Fruit fly (Drosophila melanogaster) whole organism, embryonic: ENCODE data around the gene CG12814.

Source experiments
- BEAF-32 ChIP-seq: fragments of 200-800 bp; sonication (Bioruptor generic); optimal IDR thresholded peaks from 3 replicates; lab custom pipeline; 2017; ENCODE audit warnings: missing biosample characterization, missing genetic modification characterization, mild to moderate bottlenecking, moderate library complexity, missing genetic modification reagents
- CG10147 ChIP-seq: fragments of 200-800 bp; sonication (Bioruptor generic); optimal IDR thresholded peaks from 2 replicates; lab custom pipeline; 2019; ENCODE audit warnings: missing biosample characterization, mild to moderate bottlenecking, missing genetic modification characterization, moderate library complexity
- CG10366 ChIP-seq: fragments of 200-800 bp; sonication (Bioruptor generic); IDR thresholded peaks from 2 replicates; pipeline ENCODE4 v1.3.6; 2022; ENCODE audit warnings: missing biosample characterization, missing genetic modification characterization
- CG10959 ChIP-seq: fragments of 200-800 bp; sonication (Bioruptor generic); IDR thresholded peaks from 2 replicates; pipeline ENCODE4 v1.3.6; 2022; ENCODE audit warnings: missing biosample characterization, missing genetic modification characterization
- CG11504 ChIP-seq: fragments of 200-800 bp; sonication (Bioruptor generic); optimal IDR thresholded peaks from 3 replicates; lab custom pipeline; 2019; ENCODE audit warnings: missing biosample characterization, mild to moderate bottlenecking, missing genetic modification characterization, moderate library complexity
- CG12769 ChIP-seq: fragments of 200-800 bp; sonication (Bioruptor generic); optimal IDR thresholded peaks from 2 replicates; lab custom pipeline; 2019; ENCODE audit warnings: missing biosample characterization, mild to moderate bottlenecking, missing genetic modification characterization, moderate library complexity
- CG13775 ChIP-seq: fragments of 200-800 bp; sonication (Bioruptor generic); optimal IDR thresholded peaks from 3 replicates; lab custom pipeline; 2017; ENCODE audit warnings: missing biosample characterization, mild to moderate bottlenecking, missing genetic modification characterization
- CG14014 ChIP-seq: fragments of 200-800 bp; sonication (Bioruptor generic); IDR thresholded peaks from 2 replicates; pipeline ENCODE4 v1.3.6; 2022; ENCODE audit warnings: missing biosample characterization, missing genetic modification characterization
- CG15073 ChIP-seq: fragments of 200-800 bp; sonication (Bioruptor generic); optimal IDR thresholded peaks from 2 replicates; lab custom pipeline; 2016; ENCODE audit warnings: missing biosample characterization, missing genetic modification characterization
- CG15601 ChIP-seq: fragments of 200-800 bp; sonication (Bioruptor generic); optimal IDR thresholded peaks from 3 replicates; lab custom pipeline; 2019; ENCODE audit warnings: missing biosample characterization, mild to moderate bottlenecking, missing genetic modification characterization, moderate library complexity
- CG16815 ChIP-seq: fragments of 200-800 bp; sonication (Bioruptor generic); optimal IDR thresholded peaks from 3 replicates; lab custom pipeline; 2017; ENCODE audit warnings: missing biosample characterization, mild to moderate bottlenecking, missing genetic modification characterization
- CG2875 ChIP-seq: fragments of 200-800 bp; sonication (Bioruptor generic); optimal IDR thresholded peaks from 2 replicates; lab custom pipeline; 2017; ENCODE audit warnings: missing biosample characterization, mild to moderate bottlenecking, missing genetic modification characterization, missing genetic modification reagents
- CG30431 ChIP-seq: fragments of 200-800 bp; sonication (Bioruptor generic); optimal IDR thresholded peaks from 2 replicates; lab custom pipeline; 2017; ENCODE audit warnings: missing biosample characterization, missing genetic modification characterization
- CG31365 ChIP-seq: fragments of 200-800 bp; sonication (Bioruptor generic); optimal IDR thresholded peaks from 2 replicates; lab custom pipeline; 2018; ENCODE audit warnings: missing biosample characterization, mild to moderate bottlenecking, missing genetic modification characterization
- CG3726 ChIP-seq: fragments of 200-800 bp; sonication (Bioruptor generic); IDR thresholded peaks from 3 replicates; pipeline ENCODE4, ENCODE4 v1.3.6; 2022; ENCODE audit warnings: missing biosample characterization, missing genetic modification characterization
- CG4617 ChIP-seq: fragments of 200-800 bp; sonication (Bioruptor generic); optimal IDR thresholded peaks from 3 replicates; lab custom pipeline; 2016; ENCODE audit warnings: missing biosample characterization, missing genetic modification characterization, borderline replicate concordance
- CG6254 ChIP-seq: fragments of 200-800 bp; sonication (Bioruptor generic); optimal IDR thresholded peaks from 3 replicates; lab custom pipeline; 2017; ENCODE audit warnings: mild to moderate bottlenecking, missing biosample characterization, missing genetic modification reagents, missing genetic modification characterization
- CG6854 ChIP-seq: fragments of 200-800 bp; sonication (Bioruptor generic); optimal IDR thresholded peaks from 3 replicates; lab custom pipeline; 2017; ENCODE audit warnings: missing biosample characterization, mild to moderate bottlenecking, missing genetic modification characterization
- CG7556 ChIP-seq: fragments of 200-800 bp; sonication (Bioruptor generic); optimal IDR thresholded peaks from 2 replicates; lab custom pipeline; 2017; ENCODE audit warnings: missing biosample characterization, mild to moderate bottlenecking, missing genetic modification characterization
- CG7839 ChIP-seq: fragments of 200-800 bp; sonication (Bioruptor generic); optimal IDR thresholded peaks from 3 replicates; lab custom pipeline; 2018; ENCODE audit warnings: missing biosample characterization, mild to moderate bottlenecking, missing genetic modification characterization, moderate library complexity
- CG8944 ChIP-seq: fragments of 200-800 bp; sonication (Bioruptor generic); optimal IDR thresholded peaks from 3 replicates; lab custom pipeline; 2016; ENCODE audit warnings: missing biosample characterization, missing genetic modification characterization
- Dek ChIP-seq: fragments of 200-800 bp; sonication (Bioruptor generic); optimal IDR thresholded peaks from 3 replicates; lab custom pipeline; 2019; ENCODE audit warnings: missing biosample characterization, mild to moderate bottlenecking, missing genetic modification characterization, moderate library complexity
- Dip2 ChIP-seq: fragments of 200-800 bp; sonication (Bioruptor generic); IDR thresholded peaks from 2 replicates; pipeline ENCODE4 v1.3.6; 2022; ENCODE audit warnings: missing biosample characterization, missing genetic modification characterization
- E2f1 ChIP-seq: fragments of 200-800 bp; sonication (Bioruptor generic); IDR thresholded peaks from 2 replicates; pipeline ENCODE4 v1.3.6; 2022; ENCODE audit warnings: missing biosample characterization, missing genetic modification characterization
- Eip74EF ChIP-seq, 2 experiments: fragments of 200-800 bp in 1 of 2; fragments of >200 bp in 1 of 2; sonication (Bioruptor generic) in 1 of 2; optimal IDR thresholded peaks; 2 replicates each; lab custom pipeline; 2017 to 2019; ENCODE audit warnings: missing biosample characterization in 2 of 2, missing genetic modification characterization in 2 of 2, mild to moderate bottlenecking in 1 of 2, moderate library complexity in 1 of 2
- H2.0 ChIP-seq: fragments of 200-800 bp; sonication (Bioruptor generic); IDR thresholded peaks from 2 replicates; pipeline ENCODE4 v1.3.6; 2022; ENCODE audit warnings: missing biosample characterization, missing genetic modification characterization
- HmgD ChIP-seq: fragments of 200-800 bp; sonication (Bioruptor generic); optimal IDR thresholded peaks from 3 replicates; lab custom pipeline; 2016; ENCODE audit warnings: missing biosample characterization, missing genetic modification characterization
- Hmx ChIP-seq: fragments of 200-800 bp; sonication (Bioruptor generic); optimal IDR thresholded peaks from 2 replicates; lab custom pipeline; 2016; ENCODE audit warnings: missing biosample characterization, missing genetic modification characterization
- Hr3 ChIP-seq: fragments of 200-800 bp; sonication (Bioruptor generic); optimal IDR thresholded peaks from 3 replicates; lab custom pipeline; 2016; ENCODE audit warnings: missing biosample characterization, missing genetic modification characterization
- Max ChIP-seq: fragments of 200-800 bp; sonication (Bioruptor generic); optimal IDR thresholded peaks from 2 replicates; lab custom pipeline; 2016; ENCODE audit warnings: missing biosample characterization, mild to moderate bottlenecking, missing genetic modification characterization
- Meics ChIP-seq: fragments of 200-800 bp; sonication (Bioruptor generic); optimal IDR thresholded peaks from 2 replicates; lab custom pipeline; 2017; ENCODE audit warnings: missing biosample characterization, mild to moderate bottlenecking, missing genetic modification characterization
- Mrtf ChIP-seq: fragments of 200-800 bp; sonication (Bioruptor generic); IDR thresholded peaks from 3 replicates; pipeline ENCODE4 v1.3.6; 2022; ENCODE audit warnings: missing biosample characterization, missing genetic modification characterization
- NC2β ChIP-seq: fragments of 200-800 bp; sonication (Bioruptor generic); optimal IDR thresholded peaks from 2 replicates; lab custom pipeline; 2016; ENCODE audit warnings: missing biosample characterization, missing genetic modification characterization
- Trl ChIP-seq, 3 experiments: fragments of >200 bp in 2 of 3; fragments of 200-800 bp in 1 of 3; sonication (Bioruptor generic) in 1 of 3; optimal IDR thresholded peaks; 2 replicates in 1 of 3; 3 replicates in 2 of 3; lab custom pipeline; 2016 to 2017; ENCODE audit warnings: missing biosample characterization in 1 of 3, missing genetic modification characterization in 1 of 3
- bab2 ChIP-seq: fragments of 200-800 bp; sonication (Bioruptor generic); optimal IDR thresholded peaks from 2 replicates; lab custom pipeline; 2016; ENCODE audit warnings: missing biosample characterization, missing genetic modification characterization
- chinmo ChIP-seq: fragments of 200-800 bp; sonication (Bioruptor generic); IDR thresholded peaks from 4 replicates; pipeline ENCODE4 v1.3.6; 2022; ENCODE audit warnings: missing biosample characterization, missing genetic modification characterization; ENCODE audit not compliant: partially characterized antibody
- emc ChIP-seq: fragments of 200-800 bp; sonication (Bioruptor generic); optimal IDR thresholded peaks from 2 replicates; lab custom pipeline; 2016; ENCODE audit warnings: missing biosample characterization, missing genetic modification characterization
- gem ChIP-seq: fragments of 200-800 bp; sonication (Bioruptor generic); optimal IDR thresholded peaks from 2 replicates; lab custom pipeline; 2019; ENCODE audit warnings: missing biosample characterization, mild to moderate bottlenecking, missing genetic modification characterization, moderate library complexity
- h ChIP-seq: fragments of >200 bp; optimal IDR thresholded peaks from 2 replicates; lab custom pipeline; 2017
- hkb ChIP-seq, 2 experiments: fragments of 200-800 bp in 1 of 2; fragments of >200 bp in 1 of 2; sonication (Bioruptor generic) in 1 of 2; IDR thresholded peaks in 1 of 2; optimal IDR thresholded peaks in 1 of 2; 2 replicates each; pipeline versions ENCODE4 v1.3.6 to Lab custom; 2017 to 2022; ENCODE audit warnings: missing biosample characterization in 1 of 2, missing genetic modification characterization in 1 of 2
- lilli ChIP-seq: fragments of 200-800 bp; sonication (Bioruptor generic); optimal IDR thresholded peaks from 3 replicates; lab custom pipeline; 2016; ENCODE audit warnings: missing biosample characterization, missing genetic modification characterization
- peb ChIP-seq: fragments of 200-800 bp; sonication (Bioruptor generic); IDR thresholded peaks from 2 replicates; pipeline ENCODE4 v1.3.6; 2022; ENCODE audit warnings: missing biosample characterization, missing genetic modification characterization
- pnt ChIP-seq: fragments of 200-800 bp; sonication (Bioruptor generic); optimal IDR thresholded peaks from 3 replicates; lab custom pipeline; 2016; ENCODE audit warnings: missing biosample characterization, missing genetic modification characterization
- psq ChIP-seq: fragments of 200-800 bp; sonication (Bioruptor generic); optimal IDR thresholded peaks from 2 replicates; lab custom pipeline; 2017; ENCODE audit warnings: missing biosample characterization, missing genetic modification characterization
- run ChIP-seq: fragments of 200-800 bp; sonication (Bioruptor generic); optimal IDR thresholded peaks from 3 replicates; lab custom pipeline; 2018; ENCODE audit warnings: missing biosample characterization, mild to moderate bottlenecking, missing genetic modification characterization
- sens ChIP-seq: fragments of 200-800 bp; sonication (Bioruptor generic); peaks from one replicate; lab custom pipeline; 2016; ENCODE audit warnings: missing biosample characterization, missing genetic modification characterization
- slbo ChIP-seq: fragments of 200-800 bp; sonication (Bioruptor generic); IDR thresholded peaks from 2 replicates; pipeline ENCODE4 v1.3.6; 2022; ENCODE audit warnings: missing biosample characterization, missing genetic modification characterization
- slou ChIP-seq: fragments of 200-800 bp; sonication (Bioruptor generic); optimal IDR thresholded peaks from 3 replicates; lab custom pipeline; 2016; ENCODE audit warnings: missing biosample characterization, missing genetic modification characterization
- unpg ChIP-seq: fragments of 200-800 bp; sonication (Bioruptor generic); optimal IDR thresholded peaks from 3 replicates; lab custom pipeline; 2018; ENCODE audit warnings: missing biosample characterization, mild to moderate bottlenecking, missing genetic modification characterization, moderate library complexity
- wdn ChIP-seq: fragments of 200-800 bp; sonication (Bioruptor generic); IDR thresholded peaks from 2 replicates; pipeline ENCODE4 v1.3.6; 2022; ENCODE audit warnings: missing biosample characterization, missing genetic modification characterization

Gene CG12814

dm6 chr3R:10190084-10190782 is 830 bp upstream of the CG12814 start, which contains the start of gene Syn (continued):
- TF ChIP-seq Hr3 (GFP tag; lab: Kevin White, UChicago) (peak; percentile 26), CG6254 (GFP tag; lab: Kevin White, UChicago) (no peak), CG13775 (GFP tag; lab: Kevin White, UChicago) (no peak), sens (GFP tag; lab: Kevin White, UChicago) (peak; percentile 69), CG10959 (GFP tag; lab: Robert Waterston, UW) (no peak), E2f1 (no peak), run (tag; lab: Kevin White, UChicago) (no peak), CG6854 (GFP tag; lab: Kevin White, UChicago) (no peak), Dek (tag; lab: Kevin White, UChicago) (peak; percentile 23), lilli (no peak), bab2 (GFP tag; lab: Kevin White, UChicago) (no peak), slbo (GFP tag; lab: Robert Waterston, UW) (peak; percentile 40; the same call in 1 of the 2 replicates), CG14014 (GFP tag; lab: Robert Waterston, UW) (no peak), emc (no peak), CG2875 (no peak), CG4617 (GFP tag; lab: Kevin White, UChicago) (no peak), Trl (optimal IDR thresholded peaks at IDR 0.05; lab: Kevin White, UChicago) (peak; percentile 44 to 75), Trl (GFP tag; optimal IDR thresholded peaks at IDR 0.05; lab: Kevin White, UChicago) (no peak), unpg (GFP tag; lab: Kevin White, UChicago) (no peak), CG12769 (tag; lab: Kevin White, UChicago) (no peak), H2.0 (GFP tag; lab: Robert Waterston, UW) (no peak), CG8944 (no peak), BEAF-32 (GFP tag; lab: Kevin White, UChicago) (no peak), pnt (GFP tag; lab: Kevin White, UChicago) (no peak), gem (tag; lab: Kevin White, UChicago) (peak; percentile 57), chinmo (GFP tag; lab: Robert Waterston, UW) (no peak), NC2β (GFP tag; lab: Kevin White, UChicago) (no peak), CG15601 (no peak), CG7839 (tag; lab: Kevin White, UChicago) (peak; percentile 33), CG10147 (peak; percentile 1), hkb (optimal IDR thresholded peaks at IDR 0.05; lab: Kevin White, UChicago) (no peak), hkb (GFP tag; IDR thresholded peaks at IDR 0.05; lab: Robert Waterston, UW) (no peak), h (lab: Kevin White, UChicago) (no peak), CG31365 (tag; lab: Kevin White, UChicago) (no peak), HmgD (GFP tag; lab: Kevin White, UChicago) (no peak), Dip2 (GFP tag; lab: Robert Waterston, UW) (no peak), CG10366 (GFP tag; lab: Robert Waterston, UW) (no peak), psq (GFP tag; lab: Kevin White, UChicago) (no peak), CG30431 (GFP tag; lab: Kevin White, UChicago) (no peak), Meics (GFP tag; lab: Kevin White, UChicago) (peak; percentile 32), Mrtf (GFP tag; lab: Robert Waterston, UW) (no peak), CG7556 (GFP tag; lab: Kevin White, UChicago) (peak; percentile 56), Hmx (GFP tag; lab: Kevin White, UChicago) (no peak), slou (no peak), CG11504 (tag; lab: Kevin White, UChicago) (peak; percentile 40), CG15073 (no peak), CG3726 (GFP tag; lab: Robert Waterston, UW) (no peak), peb (GFP tag; lab: Robert Waterston, UW) (no peak), CG16815 (GFP tag; lab: Kevin White, UChicago) (no peak), wdn (GFP tag; lab: Robert Waterston, UW) (no peak), Max (no peak), Eip74EF (GFP tag; optimal IDR thresholded peaks at IDR 0.05; lab: Kevin White, UChicago) (no peak)
